Worm (Caenorhabditis elegans) whole organism, young adult: ENCODE measurements around the gene F47C12.8.
A peak's percentile ranks its signal among the peaks of the same experiment; 100 is the strongest.

Experiments
- D2030.7 ChIP-seq: fragments of 200-800 bp; sonication (Bioruptor generic); IDR thresholded peaks from 2 replicates; pipeline ENCODE4 v1.3.6; 2022; ENCODE audit warnings: missing genetic modification reagents, missing genetic modification characterization, missing compliant biosample characterization
- F10E7.11 ChIP-seq: sonication (generic microtip); optimal IDR thresholded peaks from 2 replicates; lab custom pipeline; 2017; ENCODE audit warnings: mild to moderate bottlenecking, missing genetic modification characterization, moderate library complexity, missing compliant biosample characterization
- F37B4.10 ChIP-seq: fragments of 200-800 bp; sonication (Bioruptor generic); IDR thresholded peaks from 2 replicates; pipeline ENCODE4 v1.3.6; 2022; ENCODE audit warnings: missing genetic modification characterization, missing compliant biosample characterization
- F39B2.1 ChIP-seq: fragments of 200-800 bp; sonication (Bioruptor generic); IDR thresholded peaks from 2 replicates; pipeline ENCODE4 v1.3.6; 2022; ENCODE audit warnings: missing genetic modification reagents, missing genetic modification characterization, missing compliant biosample characterization
- F57A8.1 ChIP-seq: fragments of 200-800 bp; sonication (Bioruptor generic); optimal IDR thresholded peaks from 2 replicates; lab custom pipeline; 2018; ENCODE audit warnings: mild to moderate bottlenecking, missing genetic modification characterization, moderate library complexity, missing compliant biosample characterization
- F57C9.4 ChIP-seq: sonication (generic microtip); optimal IDR thresholded peaks from 2 replicates; lab custom pipeline; 2017; ENCODE audit warnings: mild to moderate bottlenecking, missing genetic modification characterization, missing compliant biosample characterization
- K12H6.12 ChIP-seq: fragments of 200-800 bp; sonication (Bioruptor generic); optimal IDR thresholded peaks from 2 replicates; lab custom pipeline; 2018; ENCODE audit warnings: mild to moderate bottlenecking, missing genetic modification characterization, missing compliant biosample characterization
- T07F8.4 ChIP-seq: sonication (generic microtip); optimal IDR thresholded peaks from 2 replicates; lab custom pipeline; 2016; ENCODE audit warnings: mild to moderate bottlenecking, missing genetic modification characterization, moderate library complexity, missing compliant biosample characterization
- Y56A3A.18 ChIP-seq: fragments of 200-800 bp; sonication (Bioruptor generic); IDR thresholded peaks from 2 replicates; pipeline ENCODE4 v1.3.6; 2022; ENCODE audit warnings: missing genetic modification reagents, missing genetic modification characterization, missing compliant biosample characterization
- Y95B8A.8 ChIP-seq: fragments of 200-800 bp; sonication (Bioruptor generic); IDR thresholded peaks from 2 replicates; pipeline ENCODE4 v1.3.6; 2022; ENCODE audit warnings: missing genetic modification reagents, missing genetic modification characterization, missing compliant biosample characterization
- ama-1 ChIP-seq, 3 experiments: fragments of 150-350 bp in 1 of 3; sonication (generic microtip) in 2 of 3; optimal IDR thresholded peaks; 2 replicates each; lab custom pipeline; 2014 to 2018; ENCODE audit warnings: missing biosample characterization in 2 of 3, missing genetic modification characterization in 2 of 3, missing genetic modification reagents in 2 of 3
- attf-3 ChIP-seq: fragments of 200-800 bp; sonication (Bioruptor generic); conservative IDR thresholded peaks from 2 replicates; pipeline ENCODE4 v1.3.6; 2022; ENCODE audit warnings: missing genetic modification reagents, missing genetic modification characterization, missing compliant biosample characterization
- bed-2 ChIP-seq: fragments of 200-800 bp; sonication (Bioruptor generic); IDR thresholded peaks from 2 replicates; pipeline ENCODE4 v1.3.6; 2022; ENCODE audit warnings: missing genetic modification reagents, missing genetic modification characterization, missing compliant biosample characterization
- cebp-1 ChIP-seq, 2 experiments: fragments of 200-800 bp in 1 of 2; sonication (Bioruptor generic) in 1 of 2; sonication (generic microtip) in 1 of 2; IDR thresholded peaks in 1 of 2; optimal IDR thresholded peaks in 1 of 2; 2 replicates each; pipeline versions ENCODE4 v1.3.6 to Lab custom; 2017 to 2022; ENCODE audit warnings: missing compliant biosample characterization in 2 of 2, missing genetic modification characterization in 2 of 2, mild to moderate bottlenecking in 1 of 2, missing genetic modification reagents in 1 of 2, moderate library complexity in 1 of 2
- cebp-2 ChIP-seq: fragments of 200-800 bp; sonication (Bioruptor generic); IDR thresholded peaks from 2 replicates; pipeline ENCODE4 v1.3.6; 2022; ENCODE audit warnings: missing genetic modification characterization, missing compliant biosample characterization
- ceh-58 ChIP-seq: fragments of 200-800 bp; sonication (Bioruptor generic); IDR thresholded peaks from 2 replicates; pipeline ENCODE4 v1.3.6; 2022; ENCODE audit warnings: missing genetic modification characterization, missing compliant biosample characterization
- chd-7 ChIP-seq: sonication (generic microtip); optimal IDR thresholded peaks from 2 replicates; lab custom pipeline; 2016; ENCODE audit warnings: mild to moderate bottlenecking, missing genetic modification characterization, moderate library complexity, missing compliant biosample characterization
- die-1 ChIP-seq: sonication (generic microtip); optimal IDR thresholded peaks from 2 replicates; lab custom pipeline; 2016; ENCODE audit warnings: missing genotype, mild to moderate bottlenecking, missing genetic modification characterization, missing compliant biosample characterization
- dox-1 ChIP-seq: fragments of 200-800 bp; sonication (Bioruptor generic); IDR thresholded peaks from 2 replicates; pipeline ENCODE4 v1.3.6; 2022; ENCODE audit warnings: missing genetic modification reagents, missing genetic modification characterization, missing compliant biosample characterization
- egl-18 ChIP-seq: fragments of 200-800 bp; sonication (Bioruptor generic); IDR thresholded peaks from 2 replicates; pipeline ENCODE4 v1.3.6; 2022; ENCODE audit warnings: missing genetic modification reagents, missing genetic modification characterization, missing compliant biosample characterization
- egrh-3 ChIP-seq: fragments of 200-800 bp; sonication (Bioruptor generic); IDR thresholded peaks from 2 replicates; pipeline ENCODE4 v1.3.6; 2022; ENCODE audit warnings: missing genetic modification reagents, missing genetic modification characterization, missing compliant biosample characterization
- hlh-12 ChIP-seq: sonication (generic microtip); optimal IDR thresholded peaks from 2 replicates; lab custom pipeline; 2016; ENCODE audit warnings: missing genetic modification characterization, missing compliant biosample characterization
- hrde-1 ChIP-seq: sonication (generic microtip); optimal IDR thresholded peaks from 2 replicates; lab custom pipeline; 2016; ENCODE audit warnings: missing genetic modification characterization, mild to moderate bottlenecking, missing compliant biosample characterization, moderate library complexity, missing genotype, missing genetic modification reagents, borderline replicate concordance
- hsf-1 ChIP-seq: fragments of 200-800 bp; sonication (Bioruptor generic); IDR thresholded peaks from 2 replicates; pipeline ENCODE4 v1.3.6; 2022; ENCODE audit warnings: missing genetic modification reagents, missing genetic modification characterization, missing compliant biosample characterization
- lag-1 ChIP-seq: fragments of 200-800 bp; sonication (Bioruptor generic); IDR thresholded peaks from 2 replicates; pipeline ENCODE4 v1.3.6; 2022; ENCODE audit warnings: missing genetic modification reagents, missing genetic modification characterization, missing compliant biosample characterization
- let-526 ChIP-seq: fragments of 200-800 bp; sonication (Bioruptor generic); IDR thresholded peaks from 2 replicates; pipeline ENCODE4 v1.3.6; 2022; ENCODE audit warnings: missing genetic modification reagents, missing genetic modification characterization, missing compliant biosample characterization
- let-607 ChIP-seq, 2 experiments: fragments of 200-800 bp in 1 of 2; sonication (Bioruptor generic) in 1 of 2; sonication (generic microtip) in 1 of 2; optimal IDR thresholded peaks; 2 replicates each; lab custom pipeline; 2016 to 2018; ENCODE audit warnings: mild to moderate bottlenecking in 2 of 2, missing compliant biosample characterization in 2 of 2, missing genetic modification characterization in 2 of 2, moderate library complexity in 2 of 2, missing genotype in 1 of 2
- lin-35 ChIP-seq, 3 experiments: fragments of 150-350 bp in 2 of 3; sonication (generic microtip) in 1 of 3; optimal IDR thresholded peaks; 2 replicates each; lab custom pipeline; 2014 to 2018; ENCODE audit warnings: missing biosample characterization in 3 of 3, missing genetic modification characterization in 3 of 3, missing genetic modification reagents in 3 of 3
- lir-1 ChIP-seq: fragments of 200-800 bp; sonication (Bioruptor generic); conservative IDR thresholded peaks from 2 replicates; pipeline ENCODE4 v1.3.6; 2022; ENCODE audit warnings: missing genetic modification reagents, missing genetic modification characterization, missing compliant biosample characterization
- madf-3 ChIP-seq: fragments of 200-800 bp; sonication (Bioruptor generic); IDR thresholded peaks from 2 replicates; pipeline ENCODE4 v1.3.6; 2022; ENCODE audit warnings: missing genetic modification reagents, missing genetic modification characterization, missing compliant biosample characterization
- mcd-1 ChIP-seq: fragments of 200-800 bp; sonication (Bioruptor generic); IDR thresholded peaks from 2 replicates; pipeline ENCODE4 v1.3.6; 2022; ENCODE audit warnings: missing genetic modification reagents, missing genetic modification characterization, missing compliant biosample characterization
- mel-28 ChIP-seq: sonication (generic microtip); optimal IDR thresholded peaks from 2 replicates; lab custom pipeline; 2016; ENCODE audit warnings: borderline replicate concordance, mild to moderate bottlenecking, missing genetic modification characterization, missing compliant biosample characterization
- nfya-1 ChIP-seq: sonication (generic microtip); optimal IDR thresholded peaks from 2 replicates; lab custom pipeline; 2017; ENCODE audit warnings: antibody characterized with exemption, missing compliant biosample characterization, missing genetic modification characterization, borderline replicate concordance; ENCODE audit not compliant: insufficient read depth
- nhr-120 ChIP-seq: fragments of 200-800 bp; sonication (Bioruptor generic); IDR thresholded peaks from 2 replicates; pipeline ENCODE4 v1.3.6; 2022; ENCODE audit warnings: missing genetic modification characterization, missing compliant biosample characterization
- nhr-179 ChIP-seq: sonication (generic microtip); optimal IDR thresholded peaks from 2 replicates; lab custom pipeline; 2016; ENCODE audit warnings: mild to moderate bottlenecking, missing genetic modification characterization, missing compliant biosample characterization
- repo-1 ChIP-seq: sonication (generic microtip); optimal IDR thresholded peaks from 2 replicates; lab custom pipeline; 2017; ENCODE audit warnings: mild to moderate bottlenecking, missing genetic modification characterization, missing compliant biosample characterization
- sdz-38 ChIP-seq: sonication (generic microtip); optimal IDR thresholded peaks from 2 replicates; lab custom pipeline; 2016; ENCODE audit warnings: missing genotype, missing genetic modification characterization, missing compliant biosample characterization
- snpc-4 ChIP-seq, 5 experiments: fragments of 150-350 bp in 1 of 5; sonication (generic microtip) in 4 of 5; optimal IDR thresholded peaks; 2 replicates each; lab custom pipeline; 2014 to 2018; ENCODE audit warnings: missing genetic modification characterization in 5 of 5, missing biosample characterization in 3 of 5, antibody characterized with exemption in 2 of 5, mild to moderate bottlenecking in 2 of 5, missing compliant biosample characterization in 2 of 5, missing genotype in 2 of 5, moderate library complexity in 2 of 5, missing genetic modification reagents in 1 of 5
- somi-1 ChIP-seq: fragments of 200-800 bp; sonication (Bioruptor generic); optimal IDR thresholded peaks from 2 replicates; lab custom pipeline; 2018; ENCODE audit warnings: mild to moderate bottlenecking, missing genetic modification characterization, missing compliant biosample characterization
- sptf-2 ChIP-seq: fragments of 200-800 bp; sonication (Bioruptor generic); optimal IDR thresholded peaks from 2 replicates; lab custom pipeline; 2018; ENCODE audit warnings: mild to moderate bottlenecking, missing genetic modification characterization, missing compliant biosample characterization
- unc-62 ChIP-seq: fragments of 150-350 bp; optimal IDR thresholded peaks from 2 replicates; lab custom pipeline; 2014; ENCODE audit warnings: missing biosample characterization, missing genetic modification reagents, missing genetic modification characterization
- xnd-1 ChIP-seq: sonication (generic microtip); optimal IDR thresholded peaks from 2 replicates; lab custom pipeline; 2016; ENCODE audit warnings: missing genotype, missing genetic modification reagents, missing genetic modification characterization, missing compliant biosample characterization
- zfh-2 ChIP-seq: fragments of 200-800 bp; sonication (Bioruptor generic); conservative IDR thresholded peaks from 2 replicates; pipeline ENCODE4 v1.3.6; 2022; ENCODE audit warnings: missing genetic modification reagents, missing genetic modification characterization, missing compliant biosample characterization
- ztf-22 ChIP-seq: fragments of 200-800 bp; sonication (Bioruptor generic); optimal IDR thresholded peaks from 2 replicates; lab custom pipeline; 2018; ENCODE audit warnings: mild to moderate bottlenecking, missing genetic modification characterization, moderate library complexity, missing compliant biosample characterization
- ztf-25 ChIP-seq: fragments of 200-800 bp; sonication (Bioruptor generic); IDR thresholded peaks from 2 replicates; pipeline ENCODE4 v1.3.6; 2022; ENCODE audit warnings: missing genetic modification reagents, missing genetic modification characterization, missing compliant biosample characterization
- ztf-6 ChIP-seq: fragments of 200-800 bp; sonication (Bioruptor generic); IDR thresholded peaks from 2 replicates; pipeline ENCODE4 v1.3.6; 2022; ENCODE audit warnings: missing genetic modification reagents, missing genetic modification characterization, missing compliant biosample characterization

The F47C12.8 gene

DNA sequence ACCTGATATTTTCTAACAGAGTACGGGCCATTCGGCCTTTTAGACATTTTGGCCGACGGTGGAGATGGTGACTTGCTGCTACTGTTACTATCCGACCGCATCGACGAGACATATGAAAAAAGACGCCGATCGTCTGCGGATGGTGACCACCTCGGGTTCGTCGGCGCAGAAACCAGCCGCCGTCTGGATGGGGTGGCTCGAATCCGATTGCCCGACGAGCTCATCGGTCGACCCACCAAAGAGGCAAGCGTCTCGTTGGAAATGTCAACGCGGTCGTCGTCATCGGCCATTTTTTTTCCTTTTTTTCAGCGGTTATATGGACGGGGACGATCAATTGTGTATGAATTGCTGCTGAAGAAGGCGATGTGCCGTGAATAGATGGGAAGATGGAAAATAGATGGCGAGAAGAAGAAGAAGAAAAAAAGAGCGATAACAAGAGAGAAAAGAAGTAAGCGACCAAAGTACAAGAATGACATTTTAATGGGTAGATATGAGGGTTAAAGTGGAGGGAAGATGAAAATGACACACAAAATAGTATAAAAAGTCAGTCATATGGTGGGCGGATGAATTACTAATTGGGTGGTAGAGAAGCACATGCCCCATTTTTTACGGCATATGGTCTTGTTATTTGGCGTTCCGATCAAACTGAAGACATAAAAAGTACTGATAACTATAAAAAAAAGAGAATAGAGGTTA is 20.4 kb upstream of the F47C12.8 start (continued):
- no peak for TF ChIP-seq ztf-6 (GFP tag; lab: Robert Waterston, UW)
- no peak for TF ChIP-seq mel-28 (tag; lab: Kevin White, UChicago)
- TF ChIP-seq lir-1 = no peak
- no peak for TF ChIP-seq F39B2.1
- peak; percentile 32; the same call in 1 of the 2 replicates for TF ChIP-seq egrh-3 (GFP tag; lab: Robert Waterston, UW)
- TF ChIP-seq bed-2 = no peak
- no peak for TF ChIP-seq F10E7.11 (tag; lab: Kevin White, UChicago)
- no peak for TF ChIP-seq hlh-12 (tag; lab: Kevin White, UChicago)
- no peak for TF ChIP-seq F57A8.1 (GFP tag; lab: Kevin White, UChicago)
- peak; percentile 22 for TF ChIP-seq chd-7 (tag; lab: Kevin White, UChicago)
- no peak for TF ChIP-seq nfya-1 (tag; lab: Kevin White, UChicago)
- TF ChIP-seq sdz-38 (tag; lab: Kevin White, UChicago) = no peak
- no peak for TF ChIP-seq ama-1 (optimal IDR thresholded peaks at IDR 0.05; lab: Kevin White, UChicago)
- TF ChIP-seq ama-1 (GFP tag; optimal IDR thresholded peaks at IDR 0.05; lab: Kevin White, UChicago) = no peak
- TF ChIP-seq ztf-22 = no peak
- TF ChIP-seq lag-1 = no peak
- TF ChIP-seq lin-35 (GFP tag; optimal IDR thresholded peaks at IDR 0.05; lab: Kevin White, UChicago) = no peak
- TF ChIP-seq hsf-1 = no peak
- no peak for TF ChIP-seq xnd-1 (tag; lab: Kevin White, UChicago)
- TF ChIP-seq Y56A3A.18 = no peak
- TF ChIP-seq K12H6.12 (tag; lab: Kevin White, UChicago) = no peak
- TF ChIP-seq egl-18 = no peak
- TF ChIP-seq dox-1 = no peak
- no peak for TF ChIP-seq attf-3 (GFP tag; lab: Robert Waterston, UW)
- TF ChIP-seq let-607 (tag; optimal IDR thresholded peaks at IDR 0.05; lab: Kevin White, UChicago) = no peak
- TF ChIP-seq unc-62 (GFP tag; lab: Kevin White, UChicago) = no peak
- TF ChIP-seq let-526 (GFP tag; lab: Robert Waterston, UW) = no peak
- no peak for TF ChIP-seq nhr-179 (tag; lab: Kevin White, UChicago)
- no peak for TF ChIP-seq ceh-58
- peak; percentile 86 for TF ChIP-seq zfh-2
- TF ChIP-seq sptf-2 (GFP tag; lab: Kevin White, UChicago) = no peak
- TF ChIP-seq repo-1 = no peak
- TF ChIP-seq die-1 (tag; lab: Kevin White, UChicago) = no peak
- no peak for TF ChIP-seq snpc-4 (GFP tag; optimal IDR thresholded peaks at IDR 0.05; lab: Kevin White, UChicago)
- no peak for TF ChIP-seq snpc-4 (tag; optimal IDR thresholded peaks at IDR 0.05; lab: Kevin White, UChicago)
- TF ChIP-seq nhr-120 (GFP tag; lab: Robert Waterston, UW) = no peak
- no peak for TF ChIP-seq F57C9.4 (tag; lab: Kevin White, UChicago)
- no peak for TF ChIP-seq Y95B8A.8 (GFP tag; lab: Robert Waterston, UW)
- no peak for TF ChIP-seq cebp-2
- TF ChIP-seq T07F8.4 (tag; lab: Kevin White, UChicago) = no peak
- TF ChIP-seq mcd-1 (GFP tag; lab: Robert Waterston, UW) = 0 out of 2 replicates have a peak, but pooled peaks have one; percentile 6
- no peak for TF ChIP-seq ztf-25
- TF ChIP-seq madf-3 = no peak
- TF ChIP-seq cebp-1 (GFP tag; IDR thresholded peaks at IDR 0.05; lab: Robert Waterston, UW) = no peak
- peak; percentile 1 for TF ChIP-seq cebp-1 (tag; optimal IDR thresholded peaks at IDR 0.05; lab: Kevin White, UChicago)
- 0 out of 2 replicates have a peak, but pooled peaks have one; percentile 37 for TF ChIP-seq F37B4.10 (GFP tag; lab: Robert Waterston, UW)
- TF ChIP-seq hrde-1 (tag; lab: Kevin White, UChicago) = no peak
- TF ChIP-seq somi-1 = peak; percentile 35
- TF ChIP-seq D2030.7 = no peak
